Worm (Caenorhabditis elegans): Measurements from ENCODE around the gene ZK353.9.

ZK353.9 gene

ce11 chrIII:8409166-8409565, at the start of gene ZK353.9:
TSS of gene ZK353.9 (plus strand) at chrIII:8409496.
- TF ChIP-seq ama-1 (optimal IDR thresholded peaks at IDR 0.05) (peak; percentile 52), unc-62 (GFP tag; optimal IDR thresholded peaks at IDR 0.05 in 1 of 2) (peak in 1 of 2 experiments; percentile 81), unc-62 (tag; optimal IDR thresholded peaks at IDR 0.05) (no peak), aha-1 (tag) (peak; percentile 80), mxl-2 (GFP tag; conservative IDR thresholded peaks at IDR 0.05) (no peak)

- no peak for TF ChIP-seq Y75B8A.6 (GFP tag; IDR thresholded peaks at IDR 0.05)
- TF ChIP-seq aha-1 (tag) = peak; percentile 83
- peak; percentile 25 for TF ChIP-seq dpl-1 (GFP tag; optimal IDR thresholded peaks at IDR 0.05)
Observed at ce11 chrIII:8363253-8364061, 45.8 kb upstream of the ZK353.9 start, which contains the start of gene R05D3.3. TSS of gene R05D3.3 (plus strand) at chrIII:8364011.

ce11 chrIII:8368619-8369018, 40.7 kb upstream of the ZK353.9 start, which contains the start of gene R05D3.9:
TSS of gene R05D3.9 (minus strand) at chrIII:8368719.
- no peak for TF ChIP-seq zip-2 (tag; optimal IDR thresholded peaks at IDR 0.05)
- TF ChIP-seq tra-1 (GFP tag; IDR thresholded peaks at IDR 0.05) = no peak
- TF ChIP-seq mdt-29 (GFP tag; IDR thresholded peaks at IDR 0.05) = no peak
- TF ChIP-seq fos-1 (tag; optimal IDR thresholded peaks at IDR 0.05) = no peak
- no peak for TF ChIP-seq dmd-9 (GFP tag; IDR thresholded peaks at IDR 0.05)
- no peak for TF ChIP-seq ceh-32 (tag; optimal IDR thresholded peaks at IDR 0.05; ENCODE audit: poor library complexity)
- no peak for TF ChIP-seq nhr-48 (tag; optimal IDR thresholded peaks at IDR 0.05)
- TF ChIP-seq Y75B8A.6 (GFP tag; IDR thresholded peaks at IDR 0.05) = no peak
- TF ChIP-seq ZK337.2 (GFP tag; IDR thresholded peaks at IDR 0.05) = no peak
- TF ChIP-seq F44E2.7 (GFP tag; IDR thresholded peaks at IDR 0.05) = no peak
- no peak for TF ChIP-seq php-3 (GFP tag; IDR thresholded peaks at IDR 0.05)
- TF ChIP-seq ctbp-1 (GFP tag; IDR thresholded peaks at IDR 0.05) = no peak

ce11 chrIII:8369172-8369571, 40.1 kb upstream of the ZK353.9 start:
- TF ChIP-seq unc-39 (tag; optimal IDR thresholded peaks at IDR 0.05) (no peak), nhr-25 (tag; optimal IDR thresholded peaks at IDR 0.05; ENCODE audit: borderline replicate concordance, insufficient read depth) (no peak), zfp-2 (tag; optimal IDR thresholded peaks at IDR 0.05) (no peak), tra-1 (GFP tag; IDR thresholded peaks at IDR 0.05) (no peak), mxl-3 (GFP tag; optimal IDR thresholded peaks at IDR 0.05) (no peak), hif-1 (tag; optimal IDR thresholded peaks at IDR 0.05) (no peak), nhr-102 (tag; optimal IDR thresholded peaks at IDR 0.05) (no peak), ceh-28 (tag; optimal IDR thresholded peaks at IDR 0.05) (no peak), zip-2 (tag; optimal IDR thresholded peaks at IDR 0.05) (no peak), F49E8.2 (tag; optimal IDR thresholded peaks at IDR 0.05; ENCODE audit: borderline replicate concordance) (no peak), spr-3 (GFP tag; optimal IDR thresholded peaks at IDR 0.05) (no peak), F10B5.3 (tag; optimal IDR thresholded peaks at IDR 0.05) (no peak), Y48G9A.11 (GFP tag; IDR thresholded peaks at IDR 0.05) (no peak), dpl-1 (GFP tag; optimal IDR thresholded peaks at IDR 0.05) (no peak), daf-12 (tag; optimal IDR thresholded peaks at IDR 0.05) (no peak), lin-29 (GFP tag; IDR thresholded peaks at IDR 0.05) (no peak), aly-2 (tag; optimal IDR thresholded peaks at IDR 0.05) (no peak)

- TF ChIP-seq mes-2 (tag; optimal IDR thresholded peaks at IDR 0.05; ENCODE audit: poor library complexity, severe bottlenecking) (peak; percentile 24), mdt-29 (GFP tag; IDR thresholded peaks at IDR 0.05) (no peak), dpl-1 (GFP tag; optimal IDR thresholded peaks at IDR 0.05) (peak; percentile 37)
Observed at ce11 chrIII:8370188-8370587, 39.1 kb upstream of the ZK353.9 start.
